Fruit fly (Drosophila melanogaster) whole organism: ENCODE data around the gene Trm1.

ENCODE experiments used
- CG8478 ChIP-seq: fragments of >200 bp; optimal IDR thresholded peaks from 2 replicates; lab custom pipeline; 2018; ENCODE audit warnings: inconsistent platforms
- EcR ChIP-seq, 2 experiments: fragments of >200 bp; optimal IDR thresholded peaks; 2 replicates each; lab custom pipeline; 2017; ENCODE audit warnings: missing biosample characterization in 2 of 2, missing genetic modification characterization in 2 of 2, missing genetic modification reagents in 2 of 2
- pan ChIP-seq: fragments of >200 bp; optimal IDR thresholded peaks from 2 replicates; lab custom pipeline; 2017
- usp ChIP-seq: fragments of >200 bp; optimal IDR thresholded peaks from 2 replicates; lab custom pipeline; 2017; ENCODE audit warnings: missing biosample characterization, missing genetic modification characterization, mixed read lengths

- TF ChIP-seq CG8478, result no peak
- no peak for TF ChIP-seq usp (GFP tag; lab: Kevin White, UChicago)
- TF ChIP-seq pan, result no peak
- TF ChIP-seq EcR (GFP tag; optimal IDR thresholded peaks at IDR 0.05; lab: Kevin White, UChicago), result no peak
Measured at dm6 chr2L:12467673-12468072, 39.8 kb downstream of the Trm1 start.
